Worm (Caenorhabditis elegans): ENCODE results near the gene srg-55.
"Not testable (repeated sequence)": the region's sequence is repeated elsewhere in the genome, so short reads cannot be mapped to it uniquely, and the experiment has no call there.

ce11 chrV:14890782-14891181 lies 37.4 kb downstream of the srg-55 start, which contains the start of gene nspa-2:
- not testable (repeated sequence) for TF ChIP-seq ama-1 (optimal IDR thresholded peaks at IDR 0.05); ets-7 (tag; optimal IDR thresholded peaks at IDR 0.05); tra-4 (tag; optimal IDR thresholded peaks at IDR 0.05); flt-1 (GFP tag; IDR thresholded peaks at IDR 0.05); ceh-13 (GFP tag; optimal IDR thresholded peaks at IDR 0.05); scrt-1 (GFP tag; IDR thresholded peaks at IDR 0.05); F13C5.2 (tag; optimal IDR thresholded peaks at IDR 0.05); aly-1 (tag; optimal IDR thresholded peaks at IDR 0.05)

Data from whole organism, early embryonic.